Fruit fly (Drosophila melanogaster) whole organism, pupa: ENCODE measurements around the gene CNMa.
A peak's percentile ranks its signal among the peaks of the same experiment; 100 is the strongest.

Experiments
- CG10348 ChIP-seq: fragments of 200-800 bp; sonication (Bioruptor generic); IDR thresholded peaks from 2 replicates; pipeline ENCODE4 v1.3.6; 2022; ENCODE audit warnings: missing biosample characterization, missing genetic modification characterization
- CG12605 ChIP-seq: fragments of 200-800 bp; sonication (Bioruptor generic); IDR thresholded peaks from 2 replicates; pipeline ENCODE4 v1.3.6; 2022; ENCODE audit warnings: missing biosample characterization, missing genetic modification characterization
- CG13204 ChIP-seq: fragments of 200-800 bp; sonication (Bioruptor generic); optimal IDR thresholded peaks from 2 replicates; lab custom pipeline; 2018; ENCODE audit warnings: missing biosample characterization, mild to moderate bottlenecking, missing genetic modification characterization, moderate library complexity
- CG14655 ChIP-seq: fragments of 200-800 bp; sonication (Bioruptor generic); optimal IDR thresholded peaks from 3 replicates; lab custom pipeline; 2017; ENCODE audit warnings: mild to moderate bottlenecking, missing biosample characterization, missing genetic modification reagents, missing genetic modification characterization
- CG15710 ChIP-seq: fragments of 200-800 bp; sonication (Bioruptor generic); optimal IDR thresholded peaks from 2 replicates; lab custom pipeline; 2018; ENCODE audit warnings: missing biosample characterization, mild to moderate bottlenecking, missing genetic modification characterization, moderate library complexity
- CG17806 ChIP-seq: fragments of 200-800 bp; sonication (Bioruptor generic); optimal IDR thresholded peaks from 2 replicates; lab custom pipeline; 2018; ENCODE audit warnings: missing biosample characterization, mild to moderate bottlenecking, missing genetic modification characterization, moderate library complexity
- CG32121 ChIP-seq: fragments of 200-800 bp; sonication (Bioruptor generic); IDR thresholded peaks from 2 replicates; pipeline ENCODE4 v1.3.6; 2022; ENCODE audit warnings: missing biosample characterization, missing genetic modification characterization
- CG34367 ChIP-seq: fragments of 200-800 bp; sonication (Bioruptor generic); optimal IDR thresholded peaks from 2 replicates; lab custom pipeline; 2018; ENCODE audit warnings: missing biosample characterization, mild to moderate bottlenecking, missing genetic modification characterization
- CG4496 ChIP-seq: fragments of 200-800 bp; sonication (Bioruptor generic); IDR thresholded peaks from 3 replicates; pipeline ENCODE4 v1.3.6; 2022; ENCODE audit warnings: missing biosample characterization, missing genetic modification characterization
- CG8159 ChIP-seq: fragments of 200-800 bp; sonication (Bioruptor generic); optimal IDR thresholded peaks from 3 replicates; lab custom pipeline; 2018; ENCODE audit warnings: missing biosample characterization, mild to moderate bottlenecking, missing genetic modification characterization, moderate library complexity
- CG8301 ChIP-seq: fragments of 200-800 bp; sonication (Bioruptor generic); optimal IDR thresholded peaks from 2 replicates; lab custom pipeline; 2018; ENCODE audit warnings: missing biosample characterization, mild to moderate bottlenecking, missing genetic modification characterization
- CG9948 ChIP-seq: fragments of 200-800 bp; sonication (Bioruptor generic); optimal IDR thresholded peaks from 2 replicates; lab custom pipeline; 2018; ENCODE audit warnings: missing biosample characterization, mild to moderate bottlenecking, missing genetic modification characterization, moderate library complexity
- D1 ChIP-seq: fragments of 200-800 bp; sonication (Bioruptor generic); optimal IDR thresholded peaks from 2 replicates; lab custom pipeline; 2018; ENCODE audit warnings: missing biosample characterization, mild to moderate bottlenecking, missing genetic modification characterization, moderate library complexity
- EcR ChIP-seq: fragments of 200-800 bp; sonication (Bioruptor generic); optimal IDR thresholded peaks from 3 replicates; lab custom pipeline; 2019; ENCODE audit warnings: missing biosample characterization, missing genetic modification characterization, mild to moderate bottlenecking, moderate library complexity, missing genetic modification reagents
- Ets98B ChIP-seq: fragments of 200-800 bp; sonication (Bioruptor generic); IDR thresholded peaks from 2 replicates; pipeline ENCODE4 v1.3.6; 2022; ENCODE audit warnings: missing biosample characterization, missing genetic modification characterization
- Pif1A ChIP-seq: fragments of 200-800 bp; sonication (Bioruptor generic); optimal IDR thresholded peaks from 3 replicates; lab custom pipeline; 2016; ENCODE audit warnings: missing biosample characterization, missing genetic modification characterization
- Pif1B ChIP-seq: fragments of 200-800 bp; sonication (Bioruptor generic); optimal IDR thresholded peaks from 3 replicates; lab custom pipeline; 2016; ENCODE audit warnings: missing biosample characterization, missing genetic modification characterization
- Snoo ChIP-seq: fragments of 200-800 bp; sonication (Bioruptor generic); optimal IDR thresholded peaks from 3 replicates; lab custom pipeline; 2017; ENCODE audit warnings: missing biosample characterization, mild to moderate bottlenecking, missing genetic modification characterization, inconsistent platforms
- fd96Ca ChIP-seq: fragments of 200-800 bp; sonication (Bioruptor generic); IDR thresholded peaks from 3 replicates; pipeline ENCODE4 v1.3.6; 2022; ENCODE audit warnings: missing biosample characterization, missing genetic modification characterization
- gl ChIP-seq: fragments of 200-800 bp; sonication (Bioruptor generic); optimal IDR thresholded peaks from 2 replicates; lab custom pipeline; 2018; ENCODE audit warnings: missing biosample characterization, mild to moderate bottlenecking, missing genetic modification characterization
- rn ChIP-seq: fragments of 200-800 bp; sonication (Bioruptor generic); IDR thresholded peaks from 2 replicates; pipeline ENCODE4 v1.3.6; 2022; ENCODE audit warnings: missing biosample characterization, missing genetic modification characterization

The CNMa gene

DNA sequence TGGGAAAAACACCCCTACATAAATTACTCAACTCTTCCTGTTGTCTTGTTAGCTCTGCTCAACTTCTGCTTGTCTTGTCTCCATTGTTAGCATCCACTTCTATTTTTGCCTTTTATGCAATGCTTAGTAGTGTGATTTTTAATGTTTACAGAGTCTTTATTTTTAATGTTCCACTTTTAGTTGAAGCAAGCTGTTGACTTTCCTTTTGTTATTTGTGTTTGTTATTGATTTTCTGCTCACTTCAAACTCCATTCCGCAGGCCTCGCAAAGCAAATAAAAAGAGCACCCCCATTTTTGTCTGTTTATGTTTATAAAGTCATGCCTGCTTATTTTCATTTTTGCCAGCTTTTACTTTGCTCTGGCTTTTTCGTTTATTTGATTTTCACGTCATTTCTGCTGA, 26.5 kb upstream of the CNMa start:
- TF ChIP-seq D1 (no peak), CG10348 (GFP tag; lab: Robert Waterston, UW) (no peak), CG8301 (tag; lab: Kevin White, UChicago) (no peak), CG15710 (tag; lab: Kevin White, UChicago) (no peak), CG13204 (GFP tag; lab: Kevin White, UChicago) (no peak), CG8159 (no peak), CG17806 (tag; lab: Kevin White, UChicago) (no peak), CG12605 (GFP tag; lab: Robert Waterston, UW) (no peak), rn (no peak), CG32121 (GFP tag; lab: Robert Waterston, UW) (no peak), CG4496 (GFP tag; lab: Robert Waterston, UW) (no peak), Ets98B (no peak), CG9948 (tag; lab: Kevin White, UChicago) (no peak), Pif1A (no peak), fd96Ca (GFP tag; lab: Robert Waterston, UW) (no peak), Pif1B (GFP tag; lab: Kevin White, UChicago) (no peak), Snoo (no peak)

DNA sequence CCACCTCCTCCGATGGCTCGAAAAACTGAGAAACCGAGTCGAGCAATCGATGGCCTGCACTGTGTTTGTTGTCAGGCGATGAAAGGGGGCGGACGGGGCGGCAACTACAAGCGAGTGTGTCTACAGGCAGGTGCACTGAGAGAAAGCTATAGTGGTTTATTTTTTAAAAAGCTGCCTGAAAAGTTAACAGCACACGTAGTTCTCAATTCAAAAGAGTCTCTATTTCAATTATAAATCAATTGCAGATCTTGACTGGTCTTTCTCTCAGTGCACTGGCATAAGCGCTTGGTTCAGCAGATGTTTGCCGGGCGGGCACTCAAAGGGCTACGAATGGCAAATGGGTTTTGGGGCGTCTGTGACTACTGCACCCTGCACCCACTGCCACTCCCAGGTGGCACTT, 25.3 kb upstream of the CNMa start:
- TF ChIP-seq CG4496 (GFP tag; lab: Robert Waterston, UW) (peak; percentile 83; the same call in 2 of the 3 replicates), EcR (GFP tag; lab: Kevin White, UChicago) (no peak), CG12605 (GFP tag; lab: Robert Waterston, UW) (peak; percentile 62; the same call in 1 of the 2 replicates), gl (tag; lab: Kevin White, UChicago) (no peak), CG14655 (peak; percentile 71), CG8301 (tag; lab: Kevin White, UChicago) (peak; percentile 52), fd96Ca (GFP tag; lab: Robert Waterston, UW) (peak; percentile 79; the same call in 2 of the 3 replicates), CG32121 (GFP tag; lab: Robert Waterston, UW) (peak; percentile 32; the same call in 1 of the 2 replicates), CG13204 (GFP tag; lab: Kevin White, UChicago) (no peak), CG9948 (tag; lab: Kevin White, UChicago) (peak; percentile 7), rn (peak; percentile 62; the same call in 1 of the 2 replicates), Pif1B (GFP tag; lab: Kevin White, UChicago) (peak; percentile 35), Snoo (no peak), CG8159 (peak; percentile 45), Ets98B (peak; percentile 66; the same call in 1 of the 2 replicates), CG17806 (tag; lab: Kevin White, UChicago) (peak; percentile 30), CG34367 (tag; lab: Kevin White, UChicago) (no peak)
- TF ChIP-seq, all 21 proteins: peak for 12

DNA sequence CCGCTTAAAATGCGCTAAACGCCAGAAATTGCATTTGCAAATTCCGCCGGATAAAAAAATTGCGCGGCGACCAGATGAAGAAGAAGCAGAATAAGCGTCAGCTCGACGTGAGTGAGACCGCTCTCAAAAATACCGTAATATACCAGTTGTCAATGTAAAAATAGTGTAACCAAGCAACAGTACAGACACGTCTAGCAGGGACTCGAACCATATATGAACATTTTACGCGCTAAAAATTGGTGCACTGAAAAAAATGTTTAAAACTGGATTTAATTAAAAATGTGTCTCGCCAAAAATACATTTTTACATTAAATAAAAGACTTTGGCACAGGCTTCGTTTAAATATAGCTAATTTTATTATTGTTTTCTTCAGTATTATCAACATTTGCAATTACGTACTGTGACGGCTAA, 20.8 kb upstream of the CNMa start, which contains the start of gene dre4:
dre4 (minus strand) TSS at position 98 of the 411 bp plus-strand sequence.
- TF ChIP-seq CG14655 = no peak
- peak; percentile 68 for TF ChIP-seq EcR (GFP tag; lab: Kevin White, UChicago)
- TF ChIP-seq Ets98B = peak; percentile 62
- TF ChIP-seq CG4496 (GFP tag; lab: Robert Waterston, UW) = peak; percentile 60
- TF ChIP-seq rn = peak; percentile 41; the same call in 1 of the 2 replicates
- peak; percentile 67 for TF ChIP-seq CG17806 (tag; lab: Kevin White, UChicago)
- peak; percentile 66 for TF ChIP-seq Snoo
- TF ChIP-seq CG15710 (tag; lab: Kevin White, UChicago) = peak; percentile 47
- TF ChIP-seq gl (tag; lab: Kevin White, UChicago) = no peak
- no peak for TF ChIP-seq CG13204 (GFP tag; lab: Kevin White, UChicago)
- peak; percentile 61 for TF ChIP-seq CG12605 (GFP tag; lab: Robert Waterston, UW)
- peak; percentile 71 for TF ChIP-seq CG8301 (tag; lab: Kevin White, UChicago)
- peak; percentile 65 for TF ChIP-seq CG8159
- no peak for TF ChIP-seq D1
- peak; percentile 48 for TF ChIP-seq CG34367 (tag; lab: Kevin White, UChicago)
- TF ChIP-seq fd96Ca (GFP tag; lab: Robert Waterston, UW) = 0 out of 3 replicates have a peak, but pooled peaks have one; percentile 17
- TF ChIP-seq CG9948 (tag; lab: Kevin White, UChicago) = peak; percentile 51
- TF ChIP-seq CG32121 (GFP tag; lab: Robert Waterston, UW) = no peak; the same call in 1 of the 2 replicates

DNA sequence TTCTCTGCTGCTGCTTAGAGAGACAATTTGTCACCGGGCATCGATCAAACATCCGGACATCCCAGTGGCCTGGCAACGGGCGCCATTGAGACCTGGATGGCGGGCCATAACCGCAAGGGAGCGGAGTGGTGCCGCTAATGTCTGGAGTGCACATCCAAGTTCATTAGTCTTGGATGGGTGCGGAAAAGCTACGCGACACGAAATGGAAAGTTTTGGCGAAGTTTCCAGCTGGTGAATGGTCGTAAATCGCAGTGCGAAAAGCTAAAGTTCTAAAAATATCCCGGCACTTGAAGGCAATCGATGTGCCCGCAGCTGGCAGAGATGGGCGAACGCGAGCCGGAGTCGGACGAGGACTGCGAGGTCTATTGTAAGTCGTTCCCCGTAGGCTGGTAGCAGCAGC, 14.3 kb upstream of the CNMa start, which contains the start of gene CG13924:
CG13924 (plus strand) TSS at position 301 of the 400 bp plus-strand sequence.
- TF ChIP-seq rn = no peak
- TF ChIP-seq Snoo = no peak
- no peak for TF ChIP-seq CG12605 (GFP tag; lab: Robert Waterston, UW)
- TF ChIP-seq CG8159 = no peak
- TF ChIP-seq CG13204 (GFP tag; lab: Kevin White, UChicago) = no peak
- TF ChIP-seq CG8301 (tag; lab: Kevin White, UChicago) = no peak
- TF ChIP-seq fd96Ca (GFP tag; lab: Robert Waterston, UW) = no peak
- TF ChIP-seq gl (tag; lab: Kevin White, UChicago) = no peak
- no peak for TF ChIP-seq Ets98B
- no peak for TF ChIP-seq CG14655
- no peak for TF ChIP-seq CG15710 (tag; lab: Kevin White, UChicago)
- TF ChIP-seq EcR (GFP tag; lab: Kevin White, UChicago) = no peak
- TF ChIP-seq Pif1B (GFP tag; lab: Kevin White, UChicago) = no peak
- TF ChIP-seq CG32121 (GFP tag; lab: Robert Waterston, UW) = no peak
- no peak for TF ChIP-seq CG34367 (tag; lab: Kevin White, UChicago)
- TF ChIP-seq D1 = no peak
- TF ChIP-seq Pif1A = no peak
- TF ChIP-seq CG17806 (tag; lab: Kevin White, UChicago) = no peak
- no peak for TF ChIP-seq CG10348 (GFP tag; lab: Robert Waterston, UW)
- TF ChIP-seq CG9948 (tag; lab: Kevin White, UChicago) = no peak

DNA sequence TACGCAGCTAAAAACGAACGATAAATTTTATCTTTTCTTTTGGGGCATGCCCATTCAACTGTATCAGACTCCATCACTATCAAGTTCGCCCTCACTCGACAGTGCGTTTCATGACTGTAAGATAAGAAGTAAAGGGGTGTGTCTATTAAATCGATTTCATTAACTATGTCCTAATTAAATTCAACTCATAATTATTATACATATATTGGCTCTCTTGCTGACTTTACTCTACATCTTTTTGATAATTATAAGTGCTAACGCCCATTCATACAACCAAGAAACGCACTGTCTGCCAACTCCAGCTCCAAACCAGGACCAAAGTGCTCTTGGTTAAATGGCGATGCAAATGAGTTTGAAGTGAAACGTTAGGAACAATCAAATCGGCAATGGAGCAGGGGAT, 13.4 kb upstream of the CNMa start:
- no peak for TF ChIP-seq Pif1B (GFP tag; lab: Kevin White, UChicago)
- no peak for TF ChIP-seq Pif1A
- peak; percentile 39 for TF ChIP-seq CG8301 (tag; lab: Kevin White, UChicago)
- peak; percentile 29; the same call in 1 of the 2 replicates for TF ChIP-seq CG32121 (GFP tag; lab: Robert Waterston, UW)
- no peak; the same call in 1 of the 2 replicates for TF ChIP-seq CG12605 (GFP tag; lab: Robert Waterston, UW)
- no peak for TF ChIP-seq CG10348 (GFP tag; lab: Robert Waterston, UW)
- TF ChIP-seq CG34367 (tag; lab: Kevin White, UChicago) = no peak
- peak; percentile 30 for TF ChIP-seq CG9948 (tag; lab: Kevin White, UChicago)
- TF ChIP-seq CG4496 (GFP tag; lab: Robert Waterston, UW) = peak; percentile 67; the same call in 2 of the 3 replicates
- no peak for TF ChIP-seq rn
- no peak for TF ChIP-seq gl (tag; lab: Kevin White, UChicago)
- peak; percentile 25 for TF ChIP-seq CG15710 (tag; lab: Kevin White, UChicago)
- peak; percentile 26 for TF ChIP-seq CG17806 (tag; lab: Kevin White, UChicago)
- TF ChIP-seq EcR (GFP tag; lab: Kevin White, UChicago) = no peak
- TF ChIP-seq CG13204 (GFP tag; lab: Kevin White, UChicago) = no peak
- TF ChIP-seq fd96Ca (GFP tag; lab: Robert Waterston, UW) = peak; percentile 33; the same call in 1 of the 3 replicates
- TF ChIP-seq CG14655 = no peak
- no peak for TF ChIP-seq Snoo
- no peak for TF ChIP-seq CG8159
- peak; percentile 66 for TF ChIP-seq Ets98B
- no peak for TF ChIP-seq D1
